Worm (Caenorhabditis elegans) whole organism, L4/young adult: ENCODE results near the gene Y57A10C.1.

Experiments
- W03F9.2 ChIP-seq: fragments of 150-350 bp; optimal IDR thresholded peaks from 2 replicates; lab custom pipeline; 2014; ENCODE audit warnings: missing biosample characterization, missing genetic modification characterization
- dao-5 ChIP-seq: sonication (generic microtip); optimal IDR thresholded peaks from 2 replicates; lab custom pipeline; 2016; ENCODE audit warnings: missing genotype, missing genetic modification characterization, moderate library complexity, missing compliant biosample characterization
- him-1 ChIP-seq: sonication (generic microtip); optimal IDR thresholded peaks from 2 replicates; lab custom pipeline; 2016; ENCODE audit warnings: missing genotype, missing genetic modification reagents, missing genetic modification characterization, missing compliant biosample characterization

- TF ChIP-seq W03F9.2 (tag; lab: Kevin White, UChicago) (no peak), him-1 (tag; lab: Kevin White, UChicago) (no peak), dao-5 (tag; lab: Kevin White, UChicago) (no peak)
Observed at ce11 chrII:12373921-12374320, 38.4 kb downstream of the Y57A10C.1 start.
